Fruit fly (Drosophila melanogaster) whole organism, embryonic: ENCODE data around the gene wfs1.
A peak's percentile ranks its signal among the peaks of the same experiment; 100 is the strongest.

ENCODE experiments used
- CG11560 ChIP-seq: fragments of 200-800 bp; sonication (Bioruptor generic); IDR thresholded peaks from 3 replicates; pipeline ENCODE4 v1.3.6; 2022; ENCODE audit warnings: missing biosample characterization, missing genetic modification characterization
- CG11723 ChIP-seq: fragments of 200-800 bp; sonication (Bioruptor generic); optimal IDR thresholded peaks from 2 replicates; lab custom pipeline; 2017; ENCODE audit warnings: missing biosample characterization, mild to moderate bottlenecking, missing genetic modification characterization
- CG1233 ChIP-seq: fragments of 200-800 bp; sonication (Bioruptor generic); optimal IDR thresholded peaks from 4 replicates; lab custom pipeline; 2018; ENCODE audit warnings: missing biosample characterization, mild to moderate bottlenecking, missing genetic modification characterization
- CG13424 ChIP-seq: fragments of 200-800 bp; sonication (Bioruptor generic); optimal IDR thresholded peaks from 2 replicates; lab custom pipeline; 2019; ENCODE audit warnings: missing biosample characterization, mild to moderate bottlenecking, missing genetic modification characterization, moderate library complexity
- CG1529 ChIP-seq: fragments of 200-800 bp; sonication (Bioruptor generic); optimal IDR thresholded peaks from 3 replicates; lab custom pipeline; 2018; ENCODE audit warnings: missing biosample characterization, missing genetic modification characterization
- CG15514 ChIP-seq: fragments of 200-800 bp; sonication (Bioruptor generic); optimal IDR thresholded peaks from 3 replicates; lab custom pipeline; 2017; ENCODE audit warnings: missing biosample characterization, missing genetic modification characterization, mild to moderate bottlenecking, moderate library complexity, missing genetic modification reagents
- CG17359 ChIP-seq: fragments of 200-800 bp; sonication (Bioruptor generic); optimal IDR thresholded peaks from 3 replicates; lab custom pipeline; 2018; ENCODE audit warnings: missing biosample characterization, mild to moderate bottlenecking, missing genetic modification characterization, moderate library complexity
- CG18011 ChIP-seq: fragments of 200-800 bp; sonication (Bioruptor generic); optimal IDR thresholded peaks from 2 replicates; lab custom pipeline; 2017; ENCODE audit warnings: missing biosample characterization, missing genetic modification characterization, mild to moderate bottlenecking, moderate library complexity, missing genotype
- CG18262 ChIP-seq: fragments of 200-800 bp; optimal IDR thresholded peaks from 3 replicates; lab custom pipeline; 2019; ENCODE audit warnings: missing biosample characterization, mild to moderate bottlenecking, missing genetic modification characterization, moderate library complexity
- CG30403 ChIP-seq: fragments of 200-800 bp; sonication (Bioruptor generic); optimal IDR thresholded peaks from 3 replicates; lab custom pipeline; 2016; ENCODE audit warnings: missing biosample characterization, missing genetic modification characterization
- CG3995 ChIP-seq: fragments of 200-800 bp; sonication (Bioruptor generic); optimal IDR thresholded peaks from 3 replicates; lab custom pipeline; 2016; ENCODE audit warnings: missing biosample characterization, missing genetic modification characterization
- CG6683 ChIP-seq: fragments of 200-800 bp; sonication (Bioruptor generic); optimal IDR thresholded peaks from 2 replicates; lab custom pipeline; 2017; ENCODE audit warnings: missing biosample characterization, mild to moderate bottlenecking, missing genetic modification characterization, missing genetic modification reagents
- CG6689 ChIP-seq: fragments of 200-800 bp; sonication (Bioruptor generic); IDR thresholded peaks from 2 replicates; pipeline ENCODE4 v1.3.6; 2022; ENCODE audit warnings: missing biosample characterization, missing genetic modification characterization
- CG7963 ChIP-seq: fragments of 200-800 bp; sonication (Bioruptor generic); IDR thresholded peaks from 3 replicates; pipeline ENCODE4 v1.3.6; 2022; ENCODE audit warnings: missing biosample characterization, missing genetic modification characterization; ENCODE audit not compliant: partially characterized antibody
- CG8290 ChIP-seq, 3 experiments: fragments of 200-800 bp; sonication (Bioruptor generic); optimal IDR thresholded peaks; 2 replicates each; lab custom pipeline; 2016 to 2019; ENCODE audit warnings: missing biosample characterization in 3 of 3, missing genetic modification characterization in 3 of 3, mild to moderate bottlenecking in 2 of 3, moderate library complexity in 1 of 3
- CG8944 ChIP-seq: fragments of 200-800 bp; sonication (Bioruptor generic); optimal IDR thresholded peaks from 3 replicates; lab custom pipeline; 2016; ENCODE audit warnings: missing biosample characterization, missing genetic modification characterization
- Camta ChIP-seq: fragments of 200-800 bp; sonication (Bioruptor generic); optimal IDR thresholded peaks from 2 replicates; lab custom pipeline; 2016; ENCODE audit warnings: missing biosample characterization, missing genetic modification characterization
- Dad ChIP-seq: fragments of 200-800 bp; sonication (Bioruptor generic); optimal IDR thresholded peaks from 3 replicates; lab custom pipeline; 2016; ENCODE audit warnings: missing biosample characterization, missing genetic modification characterization
- Dfd ChIP-seq, 2 experiments: fragments of >200 bp; optimal IDR thresholded peaks; 2 replicates each; lab custom pipeline; 2017; ENCODE audit warnings: missing biosample characterization in 2 of 2, missing genetic modification characterization in 2 of 2
- Doc2 ChIP-seq: fragments of 200-800 bp; sonication (Bioruptor generic); IDR thresholded peaks from 2 replicates; pipeline ENCODE4 v1.3.6; 2022; ENCODE audit warnings: missing biosample characterization, missing genetic modification characterization
- Gsc ChIP-seq: fragments of 200-800 bp; sonication (Bioruptor generic); IDR thresholded peaks from 2 replicates; pipeline ENCODE4 v1.3.6; 2022; ENCODE audit warnings: missing biosample characterization, missing genetic modification characterization
- Hmr ChIP-seq: fragments of 200-800 bp; sonication (Bioruptor generic); optimal IDR thresholded peaks from 3 replicates; lab custom pipeline; 2017; ENCODE audit warnings: mild to moderate bottlenecking, missing biosample characterization, missing genetic modification reagents, missing genetic modification characterization
- Myb ChIP-seq: fragments of 200-800 bp; sonication (Bioruptor generic); optimal IDR thresholded peaks from 2 replicates; lab custom pipeline; 2016; ENCODE audit warnings: missing biosample characterization, missing genetic modification characterization
- NFAT ChIP-seq: fragments of 200-800 bp; sonication (Bioruptor generic); IDR thresholded peaks from 2 replicates; pipeline ENCODE4 v1.3.6; 2022; ENCODE audit warnings: missing biosample characterization, missing genetic modification characterization
- Ssrp ChIP-seq: fragments of 200-800 bp; sonication (Bioruptor generic); optimal IDR thresholded peaks from 2 replicates; lab custom pipeline; 2018; ENCODE audit warnings: missing biosample characterization, mild to moderate bottlenecking, missing genetic modification characterization, moderate library complexity
- TFAM ChIP-seq: fragments of 200-800 bp; sonication (Bioruptor generic); optimal IDR thresholded peaks from 2 replicates; lab custom pipeline; 2017; ENCODE audit warnings: missing biosample characterization, missing genetic modification characterization, inconsistent platforms
- YL-1 ChIP-seq: fragments of 200-800 bp; sonication (Bioruptor generic); optimal IDR thresholded peaks from 3 replicates; lab custom pipeline; 2017; ENCODE audit warnings: missing biosample characterization, mild to moderate bottlenecking, missing genetic modification characterization
- ara ChIP-seq: fragments of 200-800 bp; sonication (Bioruptor generic); IDR thresholded peaks from 2 replicates; pipeline ENCODE4 v1.3.6; 2022; ENCODE audit warnings: missing biosample characterization, missing genetic modification characterization
- ase ChIP-seq: fragments of 200-800 bp; sonication (Bioruptor generic); IDR thresholded peaks from 3 replicates; pipeline ENCODE4 v1.3.6; 2022; ENCODE audit warnings: missing biosample characterization, missing genetic modification characterization
- bsh ChIP-seq, 2 experiments: fragments of 200-800 bp; sonication (Bioruptor generic); optimal IDR thresholded peaks; 2 replicates each; lab custom pipeline; 2017 to 2018; ENCODE audit warnings: mild to moderate bottlenecking in 2 of 2, missing biosample characterization in 2 of 2, missing genetic modification characterization in 2 of 2, moderate library complexity in 1 of 2
- caup ChIP-seq: fragments of 200-800 bp; sonication (Bioruptor generic); optimal IDR thresholded peaks from 3 replicates; lab custom pipeline; 2017; ENCODE audit warnings: missing biosample characterization, mild to moderate bottlenecking, missing genetic modification characterization, moderate library complexity; ENCODE audit not compliant: severe bottlenecking
- danr ChIP-seq: fragments of 200-800 bp; sonication (Bioruptor generic); IDR thresholded peaks from 2 replicates; pipeline ENCODE4 v1.3.6; 2022; ENCODE audit warnings: missing biosample characterization, missing genetic modification characterization
- emc ChIP-seq: fragments of 200-800 bp; sonication (Bioruptor generic); optimal IDR thresholded peaks from 2 replicates; lab custom pipeline; 2016; ENCODE audit warnings: missing biosample characterization, missing genetic modification characterization
- en ChIP-seq: fragments of 200-800 bp; sonication (Bioruptor generic); optimal IDR thresholded peaks from 2 replicates; lab custom pipeline; 2016; ENCODE audit warnings: missing biosample characterization, missing genetic modification characterization
- fu2 ChIP-seq: fragments of 200-800 bp; sonication (Bioruptor generic); optimal IDR thresholded peaks from 2 replicates; lab custom pipeline; 2016; ENCODE audit warnings: missing biosample characterization, missing genetic modification characterization
- lola ChIP-seq, 3 experiments: fragments of >200 bp in 2 of 3; fragments of 200-800 bp in 1 of 3; sonication (Bioruptor generic) in 1 of 3; optimal IDR thresholded peaks; 2 replicates each; lab custom pipeline; 2017 to 2019; ENCODE audit warnings: missing biosample characterization in 3 of 3, missing genetic modification characterization in 3 of 3, mild to moderate bottlenecking in 1 of 3, moderate library complexity in 1 of 3
- mam ChIP-seq: fragments of 200-800 bp; sonication (Bioruptor generic); optimal IDR thresholded peaks from 3 replicates; lab custom pipeline; 2016; ENCODE audit warnings: missing biosample characterization, missing genetic modification characterization
- nmo ChIP-seq: fragments of 200-800 bp; sonication (Bioruptor generic); optimal IDR thresholded peaks from 2 replicates; lab custom pipeline; 2018; ENCODE audit warnings: missing biosample characterization, mild to moderate bottlenecking, missing genetic modification characterization, moderate library complexity
- phol ChIP-seq: fragments of 200-800 bp; sonication (Bioruptor generic); optimal IDR thresholded peaks from 3 replicates; lab custom pipeline; 2018; ENCODE audit warnings: missing biosample characterization, mild to moderate bottlenecking, missing genetic modification characterization, moderate library complexity
- scrt ChIP-seq: fragments of 200-800 bp; sonication (Bioruptor generic); optimal IDR thresholded peaks from 2 replicates; lab custom pipeline; 2018; ENCODE audit warnings: missing biosample characterization, mild to moderate bottlenecking, missing genetic modification characterization, moderate library complexity
- sd ChIP-seq: fragments of 200-800 bp; sonication (Bioruptor generic); optimal IDR thresholded peaks from 3 replicates; lab custom pipeline; 2018; ENCODE audit warnings: missing biosample characterization, mild to moderate bottlenecking, missing genetic modification characterization, moderate library complexity
- slbo ChIP-seq: fragments of 200-800 bp; sonication (Bioruptor generic); IDR thresholded peaks from 2 replicates; pipeline ENCODE4 v1.3.6; 2022; ENCODE audit warnings: missing biosample characterization, missing genetic modification characterization
- so ChIP-seq: fragments of 200-800 bp; sonication (Bioruptor generic); IDR thresholded peaks from 3 replicates; pipeline ENCODE4 v1.3.6; 2022; ENCODE audit warnings: missing biosample characterization, missing genetic modification characterization
- sr ChIP-seq: fragments of 200-800 bp; sonication (Bioruptor generic); IDR thresholded peaks from 3 replicates; pipeline ENCODE4 v1.3.6; 2022; ENCODE audit warnings: missing biosample characterization, missing genetic modification characterization
- ssp ChIP-seq: fragments of 200-800 bp; sonication (Bioruptor generic); IDR thresholded peaks from 2 replicates; pipeline ENCODE4 v1.3.6; 2022; ENCODE audit warnings: missing biosample characterization, missing genetic modification characterization
- unc-4 ChIP-seq: fragments of 200-800 bp; sonication (Bioruptor generic); IDR thresholded peaks from 2 replicates; pipeline ENCODE4 v1.3.6; 2022; ENCODE audit warnings: missing biosample characterization, missing genetic modification characterization; ENCODE audit not compliant: partially characterized antibody
- unpg ChIP-seq: fragments of 200-800 bp; sonication (Bioruptor generic); optimal IDR thresholded peaks from 3 replicates; lab custom pipeline; 2018; ENCODE audit warnings: missing biosample characterization, mild to moderate bottlenecking, missing genetic modification characterization, moderate library complexity
- vvl ChIP-seq: fragments of 200-800 bp; sonication (Bioruptor generic); IDR thresholded peaks from 2 replicates; pipeline ENCODE4 v1.3.6; 2022; ENCODE audit warnings: missing biosample characterization, missing genetic modification characterization
- zfh1 ChIP-seq: fragments of 200-800 bp; sonication (Bioruptor generic); IDR thresholded peaks from 3 replicates; pipeline ENCODE4 v1.3.6; 2022; ENCODE audit warnings: missing biosample characterization, missing genetic modification characterization
- zfh2 ChIP-seq: fragments of 200-800 bp; sonication (Bioruptor generic); optimal IDR thresholded peaks from 2 replicates; lab custom pipeline; 2016; ENCODE audit warnings: missing biosample characterization, missing genetic modification characterization

Gene wfs1

dm6 chr3R:22727857-22728256 is 37.7 kb upstream of the wfs1 start (continued):
- no peak for TF ChIP-seq Dfd (GFP tag; optimal IDR thresholded peaks at IDR 0.05; lab: Kevin White, UChicago)
- TF ChIP-seq YL-1 (GFP tag; lab: Kevin White, UChicago): no peak
- peak; percentile 3 for TF ChIP-seq Hmr (GFP tag; lab: Kevin White, UChicago)
- TF ChIP-seq CG6683 (GFP tag; lab: Kevin White, UChicago): no peak
- TF ChIP-seq vvl: peak; percentile 57; the same call in 1 of the 2 replicates
- TF ChIP-seq caup (GFP tag; lab: Kevin White, UChicago): no peak
- TF ChIP-seq nmo (GFP tag; lab: Kevin White, UChicago): no peak
- TF ChIP-seq so (GFP tag; lab: Robert Waterston, UW): no peak
- 0 out of 2 replicates have a peak, but pooled peaks have one; percentile 11 for TF ChIP-seq slbo (GFP tag; lab: Robert Waterston, UW)
- no peak for TF ChIP-seq CG8290 (GFP tag; optimal IDR thresholded peaks at IDR 0.05; lab: Kevin White, UChicago)
- no peak for TF ChIP-seq CG8290 (tag; optimal IDR thresholded peaks at IDR 0.05; lab: Kevin White, UChicago)
- TF ChIP-seq Doc2: no peak
- no peak for TF ChIP-seq Gsc
- no peak for TF ChIP-seq CG11560 (tag; lab: Robert Waterston, UW)
- no peak for TF ChIP-seq Myb (GFP tag; lab: Kevin White, UChicago)
- peak; percentile 13 for TF ChIP-seq CG17359 (tag; lab: Kevin White, UChicago)
- no peak for TF ChIP-seq Ssrp
- no peak for TF ChIP-seq CG3995 (GFP tag; lab: Kevin White, UChicago)
- peak; percentile 33; the same call in 1 of the 3 replicates for TF ChIP-seq zfh1 (GFP tag; lab: Robert Waterston, UW)
- TF ChIP-seq emc: no peak
- no peak for TF ChIP-seq CG7963
- peak; percentile 41; the same call in 1 of the 2 replicates for TF ChIP-seq ara (GFP tag; lab: Robert Waterston, UW)
- peak; percentile 28; the same call in 1 of the 2 replicates for TF ChIP-seq ssp (GFP tag; lab: Robert Waterston, UW)
- TF ChIP-seq lola (GFP tag; optimal IDR thresholded peaks at IDR 0.05; lab: Kevin White, UChicago): no peak
- TF ChIP-seq CG6689 (GFP tag; lab: Robert Waterston, UW): peak; percentile 17; the same call in 1 of the 2 replicates
- TF ChIP-seq NFAT (GFP tag; lab: Robert Waterston, UW): 0 out of 2 replicates have a peak, but pooled peaks have one; percentile 23
- peak; percentile 41; the same call in 1 of the 3 replicates for TF ChIP-seq ase
- no peak for TF ChIP-seq danr (GFP tag; lab: Robert Waterston, UW)
- no peak for TF ChIP-seq en
- TF ChIP-seq phol (tag; lab: Kevin White, UChicago): peak; percentile 19
- no peak for TF ChIP-seq CG11723 (GFP tag; lab: Kevin White, UChicago)
- no peak for TF ChIP-seq TFAM
- peak; percentile 17 for TF ChIP-seq sd (tag; lab: Kevin White, UChicago)
- no peak for TF ChIP-seq Dad
- TF ChIP-seq CG15514 (GFP tag; lab: Kevin White, UChicago): no peak
- peak; percentile 25 for TF ChIP-seq CG18262 (tag; lab: Kevin White, UChicago)
- TF ChIP-seq CG18011 (GFP tag; lab: Kevin White, UChicago): no peak
- TF ChIP-seq CG13424 (tag; lab: Kevin White, UChicago): no peak
- TF ChIP-seq CG1529 (GFP tag; lab: Kevin White, UChicago): no peak
- no peak for TF ChIP-seq scrt (GFP tag; lab: Kevin White, UChicago)
- TF ChIP-seq CG8944: no peak
- TF ChIP-seq fu2 (GFP tag; lab: Kevin White, UChicago): no peak
- TF ChIP-seq bsh (GFP tag; optimal IDR thresholded peaks at IDR 0.05; lab: Kevin White, UChicago): no peak
- TF ChIP-seq Camta (GFP tag; lab: Kevin White, UChicago): no peak
- no peak for TF ChIP-seq unpg (GFP tag; lab: Kevin White, UChicago)
- TF ChIP-seq CG30403 (GFP tag; lab: Kevin White, UChicago): peak; percentile 14
- TF ChIP-seq unc-4: no peak
- TF ChIP-seq mam (GFP tag; lab: Kevin White, UChicago): peak; percentile 7
- no peak for TF ChIP-seq zfh2 (GFP tag; lab: Kevin White, UChicago)
- TF ChIP-seq CG1233: no peak
- no peak for TF ChIP-seq sr (GFP tag; lab: Robert Waterston, UW)
